Worm (Caenorhabditis elegans): ENCODE measurements around the gene ech-1.1.
"Not testable (repeated sequence)": the region's sequence is repeated elsewhere in the genome, so short reads cannot be mapped to it uniquely, and the experiment has no call there.

ech-1.1 gene

ce11 chrV:15322653-15323052 lies 38.7 kb downstream of the ech-1.1 start, which contains the start of gene nhr-247:
Gene nhr-247, plus strand, starts transcription at chrV:15322982.
- not testable (repeated sequence) for TF ChIP-seq unc-62 (GFP tag; optimal IDR thresholded peaks at IDR 0.05)

ce11 chrV:15318638-15319037 lies 42.7 kb downstream of the ech-1.1 start, which contains the start of gene nhr-291:
Gene nhr-291, plus strand, starts transcription at chrV:15318961.
- TF ChIP-seq unc-62 (GFP tag; optimal IDR thresholded peaks at IDR 0.05), result no peak

ce11 chrV:15315827-15316527 lies 45.3 kb downstream of the ech-1.1 start, which contains the start of the genes srt-22 and nhr-246:
Gene srt-22, minus strand, starts transcription at chrV:15315927.
Gene nhr-246, plus strand, starts transcription at chrV:15316477.
- no peak for TF ChIP-seq unc-62 (GFP tag; optimal IDR thresholded peaks at IDR 0.05)

DNA sequence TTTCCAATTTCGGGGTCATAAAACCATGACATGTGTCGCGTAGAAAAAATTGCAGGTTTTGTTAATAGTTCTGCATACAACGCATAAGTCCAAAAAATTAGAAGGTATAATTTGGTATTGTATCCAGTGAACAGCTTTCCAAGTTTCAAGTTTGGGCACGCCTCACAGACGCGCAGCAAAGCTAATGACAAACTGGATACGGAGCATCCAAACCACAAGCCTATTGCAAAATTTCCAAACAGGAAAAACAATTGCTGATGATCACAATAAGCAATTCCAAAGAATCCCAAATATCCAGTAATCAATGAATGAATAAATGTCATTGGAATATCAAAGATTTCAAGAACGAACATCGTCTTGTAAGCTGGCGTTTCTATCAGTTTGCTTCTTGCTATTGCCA lies 47.8 kb downstream of the ech-1.1 start:
- no peak for TF ChIP-seq unc-62 (GFP tag; optimal IDR thresholded peaks at IDR 0.05)

ce11 chrV:15310780-15311179 lies 50.5 kb downstream of the ech-1.1 start, which contains the start of gene irld-62:
Gene irld-62, plus strand, starts transcription at chrV:15311080.
- no peak for TF ChIP-seq unc-62 (GFP tag; optimal IDR thresholded peaks at IDR 0.05)

DNA sequence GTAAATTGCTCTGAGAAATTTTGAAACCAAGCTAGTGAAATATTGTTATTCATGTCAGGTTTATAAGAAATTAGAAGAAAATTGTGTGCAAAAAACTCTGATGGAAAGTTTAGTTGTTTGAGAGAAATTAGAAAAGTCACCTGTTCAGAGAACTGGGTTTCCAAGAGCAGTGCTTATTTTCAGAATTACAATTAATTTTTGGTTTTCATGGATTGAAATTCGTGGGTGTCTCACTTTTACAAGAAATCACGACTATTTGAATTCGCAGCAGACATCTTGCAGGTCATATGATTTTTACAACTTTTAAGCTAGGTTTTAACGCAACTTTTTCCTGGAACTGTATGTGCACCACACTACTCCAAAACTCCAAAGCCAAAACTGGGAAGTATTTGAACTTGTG lies 52.3 kb downstream of the ech-1.1 start, which contains the start of gene srz-10:
Gene srz-10 (minus strand): TSS at position 88 of the 400 bp plus-strand sequence.
- no peak for TF ChIP-seq unc-62 (GFP tag; optimal IDR thresholded peaks at IDR 0.05)
